Fruit fly (Drosophila melanogaster) Kc167 (cell line): ENCODE data around the gene CG42827.
A peak's percentile ranks its signal among the peaks of the same experiment; 100 is the strongest.

Experiments
- Myc ChIP-seq: fragments of >200 bp; optimal IDR thresholded peaks from 2 replicates; lab custom pipeline; 2017; ENCODE audit warnings: missing external identifiers
- Sin3A ChIP-seq: fragments of >200 bp; optimal IDR thresholded peaks from 2 replicates; lab custom pipeline; 2018; ENCODE audit warnings: missing external identifiers
- h ChIP-seq: fragments of >200 bp; optimal IDR thresholded peaks from 3 replicates; lab custom pipeline; 2018; ENCODE audit warnings: missing external identifiers
- insv ChIP-seq: fragments of >200 bp; optimal IDR thresholded peaks from 3 replicates; lab custom pipeline; 2018; ENCODE audit warnings: missing external identifiers
- psq ChIP-seq: fragments of >200 bp; optimal IDR thresholded peaks from 2 replicates; lab custom pipeline; 2017; ENCODE audit warnings: missing external identifiers
- ttk ChIP-seq: sonication (Bioruptor generic); optimal IDR thresholded peaks from 2 replicates; lab custom pipeline; 2017; ENCODE audit warnings: missing external identifiers

Gene CG42827

dm6 chr3R:23372624-23373023, at the start of gene CG42827:
Gene CG42827, plus strand, starts transcription at chr3R:23372924.
- no peak for TF ChIP-seq h

dm6 chr3R:23323639-23324350, 48.9 kb upstream of the CG42827 start:
- TF ChIP-seq psq (lab: Kevin White, UChicago), result no peak
- no peak for TF ChIP-seq ttk (lab: Kevin White, UChicago)
- no peak for TF ChIP-seq Sin3A (lab: Kevin White, UChicago)
- TF ChIP-seq insv (lab: Kevin White, UChicago), result no peak
- TF ChIP-seq h, result no peak
- TF ChIP-seq Myc (lab: Kevin White, UChicago), result no peak

- TF ChIP-seq h (no peak), psq (lab: Kevin White, UChicago) (no peak), insv (lab: Kevin White, UChicago) (no peak), ttk (lab: Kevin White, UChicago) (no peak), Sin3A (lab: Kevin White, UChicago) (no peak), Myc (lab: Kevin White, UChicago) (no peak)
Measured at dm6 chr3R:23325710-23326109, 47.0 kb upstream of the CG42827 start.

dm6 chr3R:23326292-23326691, 46.4 kb upstream of the CG42827 start:
- TF ChIP-seq Sin3A (lab: Kevin White, UChicago), result no peak
- TF ChIP-seq h, result no peak
- TF ChIP-seq ttk (lab: Kevin White, UChicago), result no peak
- TF ChIP-seq Myc (lab: Kevin White, UChicago), result no peak
- no peak for TF ChIP-seq insv (lab: Kevin White, UChicago)
- TF ChIP-seq psq (lab: Kevin White, UChicago), result no peak

dm6 chr3R:23327707-23328106, 45.0 kb upstream of the CG42827 start:
- TF ChIP-seq h (peak; percentile 81), ttk (lab: Kevin White, UChicago) (no peak), insv (lab: Kevin White, UChicago) (peak; percentile 74)

- TF ChIP-seq insv (lab: Kevin White, UChicago) (no peak), ttk (lab: Kevin White, UChicago) (no peak), h (peak; percentile 100), Sin3A (lab: Kevin White, UChicago) (no peak)
Measured at dm6 chr3R:23331280-23331679, 41.4 kb upstream of the CG42827 start.

- TF ChIP-seq insv (lab: Kevin White, UChicago) (peak; percentile 77), Sin3A (lab: Kevin White, UChicago) (no peak), h (peak; percentile 30), Myc (lab: Kevin White, UChicago) (no peak), ttk (lab: Kevin White, UChicago) (no peak), psq (lab: Kevin White, UChicago) (no peak)
Measured at dm6 chr3R:23331865-23332367, 40.8 kb upstream of the CG42827 start.

dm6 chr3R:23332535-23333333, 40.0 kb upstream of the CG42827 start:
- TF ChIP-seq h (no peak), Sin3A (lab: Kevin White, UChicago) (no peak), ttk (lab: Kevin White, UChicago) (no peak), Myc (lab: Kevin White, UChicago) (no peak), psq (lab: Kevin White, UChicago) (no peak), insv (lab: Kevin White, UChicago) (no peak)

dm6 chr3R:23333334-23334035, 39.2 kb upstream of the CG42827 start:
- no peak for TF ChIP-seq h
- TF ChIP-seq insv (lab: Kevin White, UChicago), result no peak
- TF ChIP-seq ttk (lab: Kevin White, UChicago), result no peak
- TF ChIP-seq Myc (lab: Kevin White, UChicago), result no peak
- no peak for TF ChIP-seq psq (lab: Kevin White, UChicago)
- no peak for TF ChIP-seq Sin3A (lab: Kevin White, UChicago)

- TF ChIP-seq psq (lab: Kevin White, UChicago), result no peak
- TF ChIP-seq Myc (lab: Kevin White, UChicago), result no peak
- TF ChIP-seq ttk (lab: Kevin White, UChicago), result no peak
- no peak for TF ChIP-seq insv (lab: Kevin White, UChicago)
- no peak for TF ChIP-seq Sin3A (lab: Kevin White, UChicago)
- no peak for TF ChIP-seq h
Measured at dm6 chr3R:23334036-23334744, 38.5 kb upstream of the CG42827 start.

dm6 chr3R:23334866-23335265, 37.9 kb upstream of the CG42827 start:
- TF ChIP-seq psq (lab: Kevin White, UChicago) (peak; percentile 3), ttk (lab: Kevin White, UChicago) (no peak), h (no peak)
